Worm (Caenorhabditis elegans): ENCODE measurements around the gene glr-1.
A peak's percentile ranks its signal among the peaks of the same experiment; 100 is the strongest.

glr-1 gene

ce11 chrIII:8590882-8591281 lies 2.4 kb upstream of the glr-1 start, which contains the start of gene fipr-16:
Gene fipr-16, minus strand, starts transcription at chrIII:8590982.
- no peak for TF ChIP-seq unc-98 (GFP tag; IDR thresholded peaks at IDR 0.05)
- no peak for TF ChIP-seq C04F5.9 (tag; optimal IDR thresholded peaks at IDR 0.05)
- TF ChIP-seq mef-2 (tag; optimal IDR thresholded peaks at IDR 0.05) = no peak
- TF ChIP-seq efl-3 (GFP tag; optimal IDR thresholded peaks at IDR 0.05) = no peak
- no peak for TF ChIP-seq nhr-84 (tag; optimal IDR thresholded peaks at IDR 0.05)
- no peak for TF ChIP-seq skn-1 (tag; optimal IDR thresholded peaks at IDR 0.05)
- no peak for TF ChIP-seq unc-86 (tag; optimal IDR thresholded peaks at IDR 0.05)
- no peak for TF ChIP-seq mep-1 (tag; optimal IDR thresholded peaks at IDR 0.05)
- TF ChIP-seq pag-3 (tag; optimal IDR thresholded peaks at IDR 0.05; ENCODE audit: borderline replicate concordance, insufficient read depth) = no peak
- no peak for TF ChIP-seq efl-1 (optimal IDR thresholded peaks at IDR 0.05)
- no peak for TF ChIP-seq efl-1 (GFP tag; optimal IDR thresholded peaks at IDR 0.05 in 1 of 2)
- TF ChIP-seq lin-39 (tag; optimal IDR thresholded peaks at IDR 0.05) = no peak
- TF ChIP-seq snpc-4 (tag; optimal IDR thresholded peaks at IDR 0.05) = no peak
- TF ChIP-seq lsy-2 (tag; optimal IDR thresholded peaks at IDR 0.05) = no peak
- no peak for TF ChIP-seq fkh-4 (tag; optimal IDR thresholded peaks at IDR 0.05; ENCODE audit: borderline replicate concordance)

ce11 chrIII:8589195-8589594 lies 753 bp upstream of the glr-1 start, which contains the start of gene fip-3:
Gene fip-3, minus strand, starts transcription at chrIII:8589488.
- TF ChIP-seq fkh-8 (tag; optimal IDR thresholded peaks at IDR 0.05) (no peak), unc-30 (tag; optimal IDR thresholded peaks at IDR 0.05) (no peak), ceh-90 (tag; optimal IDR thresholded peaks at IDR 0.05) (no peak), ama-1 (optimal IDR thresholded peaks at IDR 0.05) (no peak), lin-15B (tag; optimal IDR thresholded peaks at IDR 0.05) (no peak), ces-1 (GFP tag; optimal IDR thresholded peaks at IDR 0.05) (no peak), nhr-76 (tag; optimal IDR thresholded peaks at IDR 0.05) (no peak), aha-1 (tag; optimal IDR thresholded peaks at IDR 0.05) (no peak), egl-13 (tag; optimal IDR thresholded peaks at IDR 0.05) (no peak), ceh-8 (GFP tag; optimal IDR thresholded peaks at IDR 0.05) (no peak)

ce11 chrIII:8580802-8581201 lies 7.6 kb downstream of the glr-1 start, which contains the start of gene doxa-1:
Gene doxa-1, plus strand, starts transcription at chrIII:8581102.
- TF ChIP-seq ceh-90 (tag; optimal IDR thresholded peaks at IDR 0.05) = no peak
- TF ChIP-seq vab-15 (tag; optimal IDR thresholded peaks at IDR 0.05) = no peak
- no peak for TF ChIP-seq sup-37 (GFP tag; optimal IDR thresholded peaks at IDR 0.05)
- no peak for TF ChIP-seq sox-4 (tag; optimal IDR thresholded peaks at IDR 0.05)
- no peak for TF ChIP-seq rnt-1 (tag; optimal IDR thresholded peaks at IDR 0.05)
- TF ChIP-seq alr-1 (tag; optimal IDR thresholded peaks at IDR 0.05; ENCODE audit: borderline replicate concordance) = no peak

ce11 chrIII:8579367-8579766 lies 9.1 kb downstream of the glr-1 start:
- TF ChIP-seq C16A3.4 (tag; optimal IDR thresholded peaks at IDR 0.05) (no peak), lir-3 (tag; optimal IDR thresholded peaks at IDR 0.05; ENCODE audit: poor library complexity) (no peak), mdl-1 (tag; optimal IDR thresholded peaks at IDR 0.05) (no peak), pqm-1 (tag; optimal IDR thresholded peaks at IDR 0.05) (no peak), sptf-1 (tag; optimal IDR thresholded peaks at IDR 0.05) (no peak), vab-15 (tag; optimal IDR thresholded peaks at IDR 0.05) (no peak), efl-1 (optimal IDR thresholded peaks at IDR 0.05) (no peak), efl-1 (GFP tag; optimal IDR thresholded peaks at IDR 0.05 in 1 of 2) (no peak), lin-15B (tag; optimal IDR thresholded peaks at IDR 0.05) (no peak), lin-35 (GFP tag; optimal IDR thresholded peaks at IDR 0.05) (no peak), dsc-1 (tag; optimal IDR thresholded peaks at IDR 0.05) (no peak), nhr-84 (tag; optimal IDR thresholded peaks at IDR 0.05) (no peak), skn-1 (tag; optimal IDR thresholded peaks at IDR 0.05) (no peak), egl-13 (tag; optimal IDR thresholded peaks at IDR 0.05) (no peak), C04F5.9 (tag; optimal IDR thresholded peaks at IDR 0.05) (no peak), blmp-1 (tag; optimal IDR thresholded peaks at IDR 0.05) (peak; percentile 96), nhr-90 (tag; optimal IDR thresholded peaks at IDR 0.05; ENCODE audit: poor library complexity) (no peak), elt-3 (tag; optimal IDR thresholded peaks at IDR 0.05) (peak in 1 of 6 experiments; percentile 29)

Data from whole organism, L1 larva.